Worm (Caenorhabditis elegans) whole organism, young adult: Measurements from ENCODE around the gene srx-38.

Experiments used
- F23B12.7 ChIP-seq: sonication (generic microtip); optimal IDR thresholded peaks from 2 replicates; lab custom pipeline; 2017; ENCODE audit warnings: missing genetic modification characterization, mild to moderate bottlenecking, missing compliant biosample characterization, antibody characterized with exemption, moderate library complexity; ENCODE audit not compliant: insufficient read depth
- Y56A3A.18 ChIP-seq: fragments of 200-800 bp; sonication (Bioruptor generic); IDR thresholded peaks from 2 replicates; pipeline ENCODE4 v1.3.6; 2022; ENCODE audit warnings: missing genetic modification reagents, missing genetic modification characterization, missing compliant biosample characterization
- attf-3 ChIP-seq: fragments of 200-800 bp; sonication (Bioruptor generic); conservative IDR thresholded peaks from 2 replicates; pipeline ENCODE4 v1.3.6; 2022; ENCODE audit warnings: missing genetic modification reagents, missing genetic modification characterization, missing compliant biosample characterization
- ceh-27 ChIP-seq: fragments of 200-800 bp; sonication (Bioruptor generic); optimal IDR thresholded peaks from 2 replicates; lab custom pipeline; 2018; ENCODE audit warnings: mild to moderate bottlenecking, missing genetic modification characterization, moderate library complexity, missing compliant biosample characterization
- let-607 ChIP-seq, 2 experiments: fragments of 200-800 bp in 1 of 2; sonication (Bioruptor generic) in 1 of 2; sonication (generic microtip) in 1 of 2; optimal IDR thresholded peaks; 2 replicates each; lab custom pipeline; 2016 to 2018; ENCODE audit warnings: mild to moderate bottlenecking in 2 of 2, missing compliant biosample characterization in 2 of 2, missing genetic modification characterization in 2 of 2, moderate library complexity in 2 of 2, missing genotype in 1 of 2
- unc-130 ChIP-seq: sonication (generic microtip); optimal IDR thresholded peaks from 2 replicates; lab custom pipeline; 2016; ENCODE audit warnings: missing genetic modification reagents, missing genetic modification characterization, missing compliant biosample characterization
- unc-62 ChIP-seq: fragments of 150-350 bp; optimal IDR thresholded peaks from 2 replicates; lab custom pipeline; 2014; ENCODE audit warnings: missing biosample characterization, missing genetic modification reagents, missing genetic modification characterization

- TF ChIP-seq let-607 (tag; optimal IDR thresholded peaks at IDR 0.05; lab: Kevin White, UChicago) (no peak), unc-62 (GFP tag; lab: Kevin White, UChicago) (no peak), Y56A3A.18 (GFP tag; lab: Robert Waterston, UW) (no peak), attf-3 (GFP tag; lab: Robert Waterston, UW) (no peak), ceh-27 (GFP tag; lab: Kevin White, UChicago) (no peak), F23B12.7 (tag; lab: Kevin White, UChicago) (no peak), unc-130 (GFP tag; lab: Kevin White, UChicago) (no peak)
Observed at ce11 chrV:5104934-5105333, 50.5 kb downstream of the srx-38 start, which contains the start of gene srab-2.
